Fruit fly (Drosophila melanogaster) whole organism, embryonic: Measurements from ENCODE around the gene RPA3.

Source experiments
- Ada2b ChIP-seq: fragments of 200-800 bp; sonication (Bioruptor generic); IDR thresholded peaks from 2 replicates; pipeline ENCODE4 v1.3.6; 2022; ENCODE audit warnings: missing biosample characterization, missing genetic modification characterization
- Atf-2 ChIP-seq: fragments of 200-800 bp; sonication (Bioruptor generic); optimal IDR thresholded peaks from 2 replicates; lab custom pipeline; 2016; ENCODE audit warnings: missing biosample characterization, missing genetic modification characterization
- C15 ChIP-seq: fragments of 200-800 bp; sonication (Bioruptor generic); IDR thresholded peaks from 3 replicates; pipeline ENCODE4 v1.3.6; 2022; ENCODE audit warnings: missing biosample characterization, missing genetic modification characterization
- CG10147 ChIP-seq: fragments of 200-800 bp; sonication (Bioruptor generic); optimal IDR thresholded peaks from 2 replicates; lab custom pipeline; 2019; ENCODE audit warnings: missing biosample characterization, mild to moderate bottlenecking, missing genetic modification characterization, moderate library complexity
- CG1024 ChIP-seq: fragments of 200-800 bp; sonication (Bioruptor generic); IDR thresholded peaks from 2 replicates; pipeline ENCODE4 v1.3.6; 2022; ENCODE audit warnings: missing biosample characterization, missing genetic modification characterization
- CG10462 ChIP-seq: fragments of 200-800 bp; sonication (Bioruptor generic); optimal IDR thresholded peaks from 2 replicates; lab custom pipeline; 2016; ENCODE audit warnings: missing biosample characterization, missing genetic modification characterization
- CG10565 ChIP-seq: fragments of 200-800 bp; sonication (Bioruptor generic); optimal IDR thresholded peaks from 3 replicates; lab custom pipeline; 2016; ENCODE audit warnings: missing biosample characterization, mild to moderate bottlenecking, missing genetic modification characterization
- CG11398 ChIP-seq: fragments of 200-800 bp; sonication (Bioruptor generic); optimal IDR thresholded peaks from 2 replicates; lab custom pipeline; 2016; ENCODE audit warnings: missing biosample characterization, missing genetic modification characterization
- CG13894 ChIP-seq: fragments of 200-800 bp; sonication (Bioruptor generic); optimal IDR thresholded peaks from 3 replicates; lab custom pipeline; 2018; ENCODE audit warnings: missing biosample characterization, mild to moderate bottlenecking, missing genetic modification characterization, moderate library complexity
- CG1603 ChIP-seq: fragments of 200-800 bp; sonication (Bioruptor generic); optimal IDR thresholded peaks from 2 replicates; lab custom pipeline; 2019; ENCODE audit warnings: missing biosample characterization, mild to moderate bottlenecking, missing genetic modification characterization, moderate library complexity
- CG17385 ChIP-seq: fragments of 200-800 bp; sonication (Bioruptor generic); optimal IDR thresholded peaks from 3 replicates; lab custom pipeline; 2018; ENCODE audit warnings: missing biosample characterization, mild to moderate bottlenecking, missing genetic modification characterization
- CG17612 ChIP-seq: fragments of 200-800 bp; sonication (Bioruptor generic); IDR thresholded peaks from 2 replicates; pipeline ENCODE4 v1.3.6; 2022; ENCODE audit warnings: missing biosample characterization, missing genetic modification characterization
- CG18476 ChIP-seq: fragments of 200-800 bp; sonication (Bioruptor generic); optimal IDR thresholded peaks from 2 replicates; lab custom pipeline; 2016; ENCODE audit warnings: missing biosample characterization, mild to moderate bottlenecking, missing genetic modification characterization
- CG3065 ChIP-seq: fragments of 200-800 bp; sonication (Bioruptor generic); optimal IDR thresholded peaks from 2 replicates; lab custom pipeline; 2016; ENCODE audit warnings: missing biosample characterization, missing genetic modification characterization
- CG31365 ChIP-seq: fragments of 200-800 bp; sonication (Bioruptor generic); optimal IDR thresholded peaks from 2 replicates; lab custom pipeline; 2018; ENCODE audit warnings: missing biosample characterization, mild to moderate bottlenecking, missing genetic modification characterization
- CG31441 ChIP-seq: fragments of 200-800 bp; sonication (Bioruptor generic); IDR thresholded peaks from 2 replicates; pipeline ENCODE4 v1.3.6; 2022; ENCODE audit warnings: missing biosample characterization, missing genetic modification characterization
- CG32772 ChIP-seq: fragments of 200-800 bp; sonication (Bioruptor generic); IDR thresholded peaks from 2 replicates; pipeline ENCODE4 v1.3.6; 2022; ENCODE audit warnings: missing biosample characterization, missing genetic modification characterization
- CG3726 ChIP-seq: fragments of 200-800 bp; sonication (Bioruptor generic); IDR thresholded peaks from 3 replicates; pipeline ENCODE4, ENCODE4 v1.3.6; 2022; ENCODE audit warnings: missing biosample characterization, missing genetic modification characterization
- CG5180 ChIP-seq: fragments of 200-800 bp; sonication (Bioruptor generic); optimal IDR thresholded peaks from 3 replicates; lab custom pipeline; 2017; ENCODE audit warnings: missing biosample characterization, missing genetic modification characterization, mild to moderate bottlenecking, moderate library complexity, missing genetic modification reagents
- CG6813 ChIP-seq: fragments of 200-800 bp; sonication (Bioruptor generic); optimal IDR thresholded peaks from 2 replicates; lab custom pipeline; 2017; ENCODE audit warnings: missing biosample characterization, missing genetic modification characterization, mild to moderate bottlenecking, moderate library complexity, missing genetic modification reagents
- CG7745 ChIP-seq: fragments of 200-800 bp; sonication (Bioruptor generic); optimal IDR thresholded peaks from 2 replicates; lab custom pipeline; 2018; ENCODE audit warnings: missing biosample characterization, mild to moderate bottlenecking, missing genetic modification characterization, moderate library complexity
- CG7987 ChIP-seq: fragments of 200-800 bp; sonication (Bioruptor generic); optimal IDR thresholded peaks from 2 replicates; lab custom pipeline; 2018; ENCODE audit warnings: missing biosample characterization, mild to moderate bottlenecking, missing genetic modification characterization, moderate library complexity
- CG8924 ChIP-seq: fragments of 200-800 bp; optimal IDR thresholded peaks from 3 replicates; lab custom pipeline; 2019; ENCODE audit warnings: missing biosample characterization, mild to moderate bottlenecking, missing genetic modification characterization, moderate library complexity
- Camta ChIP-seq: fragments of 200-800 bp; sonication (Bioruptor generic); optimal IDR thresholded peaks from 2 replicates; lab custom pipeline; 2016; ENCODE audit warnings: missing biosample characterization, missing genetic modification characterization
- D ChIP-seq, 2 experiments: fragments of 200-800 bp in 1 of 2; fragments of >200 bp in 1 of 2; sonication (Bioruptor generic) in 1 of 2; optimal IDR thresholded peaks; 2 replicates in 1 of 2; 3 replicates in 1 of 2; lab custom pipeline; 2017; ENCODE audit warnings: mild to moderate bottlenecking in 1 of 2, missing biosample characterization in 1 of 2, missing genetic modification characterization in 1 of 2, missing genetic modification reagents in 1 of 2
- Gsc ChIP-seq: fragments of 200-800 bp; sonication (Bioruptor generic); IDR thresholded peaks from 2 replicates; pipeline ENCODE4 v1.3.6; 2022; ENCODE audit warnings: missing biosample characterization, missing genetic modification characterization
- H15 ChIP-seq: fragments of 200-800 bp; sonication (Bioruptor generic); IDR thresholded peaks from 3 replicates; pipeline ENCODE4 v1.3.6; 2022; ENCODE audit warnings: missing biosample characterization, missing genetic modification characterization
- HHEX ChIP-seq: fragments of 200-800 bp; sonication (Bioruptor generic); optimal IDR thresholded peaks from 3 replicates; lab custom pipeline; 2017; ENCODE audit warnings: missing biosample characterization, mild to moderate bottlenecking, missing genetic modification characterization, missing genetic modification reagents
- HLH3B ChIP-seq: fragments of 200-800 bp; sonication (Bioruptor generic); IDR thresholded peaks from 2 replicates; pipeline ENCODE4 v1.3.6; 2022; ENCODE audit warnings: missing biosample characterization, missing genetic modification characterization
- Hr3 ChIP-seq: fragments of 200-800 bp; sonication (Bioruptor generic); optimal IDR thresholded peaks from 3 replicates; lab custom pipeline; 2016; ENCODE audit warnings: missing biosample characterization, missing genetic modification characterization
- Jarid2 ChIP-seq: fragments of 200-800 bp; sonication (Bioruptor generic); optimal IDR thresholded peaks from 3 replicates; lab custom pipeline; 2017; ENCODE audit warnings: mild to moderate bottlenecking, missing biosample characterization, missing genetic modification reagents, missing genetic modification characterization
- NFAT ChIP-seq: fragments of 200-800 bp; sonication (Bioruptor generic); IDR thresholded peaks from 2 replicates; pipeline ENCODE4 v1.3.6; 2022; ENCODE audit warnings: missing biosample characterization, missing genetic modification characterization
- Ptx1 ChIP-seq: fragments of 200-800 bp; sonication (Bioruptor generic); IDR thresholded peaks from 2 replicates; pipeline ENCODE4 v1.3.6; 2022; ENCODE audit warnings: missing biosample characterization, missing genetic modification characterization
- Side ChIP-seq: fragments of 200-800 bp; sonication (Bioruptor generic); optimal IDR thresholded peaks from 2 replicates; lab custom pipeline; 2016; ENCODE audit warnings: missing biosample characterization, missing genetic modification characterization
- Xrp1 ChIP-seq: fragments of 200-800 bp; sonication (Bioruptor generic); IDR thresholded peaks from 2 replicates; pipeline ENCODE4 v1.3.6; 2022; ENCODE audit warnings: missing biosample characterization, missing genetic modification characterization
- ash1 ChIP-seq: fragments of 200-800 bp; sonication (Bioruptor generic); optimal IDR thresholded peaks from 2 replicates; lab custom pipeline; 2018; ENCODE audit warnings: missing biosample characterization, mild to moderate bottlenecking, missing genetic modification characterization
- br ChIP-seq: fragments of >200 bp; optimal IDR thresholded peaks from 2 replicates; lab custom pipeline; 2017
- crc ChIP-seq: fragments of 200-800 bp; sonication (Bioruptor generic); optimal IDR thresholded peaks from 2 replicates; lab custom pipeline; 2016; ENCODE audit warnings: missing biosample characterization, missing genetic modification characterization
- dan ChIP-seq: fragments of 200-800 bp; sonication (Bioruptor generic); IDR thresholded peaks from 2 replicates; pipeline ENCODE4 v1.3.6; 2022; ENCODE audit warnings: missing biosample characterization, missing genetic modification characterization
- dimm ChIP-seq: fragments of 200-800 bp; sonication (Bioruptor generic); IDR thresholded peaks from 2 replicates; pipeline ENCODE4 v1.3.6; 2022; ENCODE audit warnings: missing biosample characterization, missing genetic modification characterization
- esg ChIP-seq: fragments of 200-800 bp; sonication (Bioruptor generic); conservative IDR thresholded peaks from 2 replicates; pipeline ENCODE4 v1.3.6; 2022; ENCODE audit warnings: missing biosample characterization, missing genetic modification characterization
- gcm ChIP-seq: fragments of 200-800 bp; sonication (Bioruptor generic); optimal IDR thresholded peaks from 2 replicates; lab custom pipeline; 2019; ENCODE audit warnings: missing biosample characterization, mild to moderate bottlenecking, missing genetic modification characterization, moderate library complexity
- gsb ChIP-seq: fragments of 200-800 bp; sonication (Bioruptor generic); IDR thresholded peaks from 2 replicates; pipeline ENCODE4 v1.3.6; 2022; ENCODE audit warnings: missing biosample characterization, missing genetic modification characterization
- hbn ChIP-seq: fragments of 200-800 bp; sonication (Bioruptor generic); IDR thresholded peaks from 2 replicates; pipeline ENCODE4 v1.3.6; 2022; ENCODE audit warnings: missing biosample characterization, missing genetic modification characterization; ENCODE audit not compliant: partially characterized antibody
- knrl ChIP-seq: fragments of 200-800 bp; sonication (Bioruptor generic); IDR thresholded peaks from 3 replicates; pipeline ENCODE4 v1.3.6; 2022; ENCODE audit warnings: missing biosample characterization, missing genetic modification characterization; ENCODE audit not compliant: partially characterized antibody
- lola ChIP-seq, 3 experiments: fragments of >200 bp in 2 of 3; fragments of 200-800 bp in 1 of 3; sonication (Bioruptor generic) in 1 of 3; optimal IDR thresholded peaks; 2 replicates each; lab custom pipeline; 2017 to 2019; ENCODE audit warnings: missing biosample characterization in 3 of 3, missing genetic modification characterization in 3 of 3, mild to moderate bottlenecking in 1 of 3, moderate library complexity in 1 of 3
- mirr ChIP-seq: fragments of 200-800 bp; sonication (Bioruptor generic); optimal IDR thresholded peaks from 3 replicates; lab custom pipeline; 2018; ENCODE audit warnings: missing biosample characterization, mild to moderate bottlenecking, missing genetic modification characterization
- onecut ChIP-seq: fragments of 200-800 bp; sonication (Bioruptor generic); IDR thresholded peaks from 2 replicates; pipeline ENCODE4 v1.3.6; 2022; ENCODE audit warnings: missing biosample characterization, missing genetic modification characterization
- pb ChIP-seq: fragments of 200-800 bp; sonication (Bioruptor generic); optimal IDR thresholded peaks from 3 replicates; lab custom pipeline; 2016; ENCODE audit warnings: missing biosample characterization, missing genetic modification characterization
- ranshi ChIP-seq: fragments of 200-800 bp; sonication (Bioruptor generic); IDR thresholded peaks from 2 replicates; pipeline ENCODE4 v1.3.6; 2022; ENCODE audit warnings: missing biosample characterization, missing genetic modification characterization
- sens ChIP-seq: fragments of 200-800 bp; sonication (Bioruptor generic); peaks from one replicate; lab custom pipeline; 2016; ENCODE audit warnings: missing biosample characterization, missing genetic modification characterization
- zen2 ChIP-seq: fragments of 200-800 bp; sonication (Bioruptor generic); IDR thresholded peaks from 3 replicates; pipeline ENCODE4 v1.3.6; 2022; ENCODE audit warnings: missing biosample characterization, missing genetic modification characterization; ENCODE audit not compliant: partially characterized antibody

The RPA3 gene

DNA sequence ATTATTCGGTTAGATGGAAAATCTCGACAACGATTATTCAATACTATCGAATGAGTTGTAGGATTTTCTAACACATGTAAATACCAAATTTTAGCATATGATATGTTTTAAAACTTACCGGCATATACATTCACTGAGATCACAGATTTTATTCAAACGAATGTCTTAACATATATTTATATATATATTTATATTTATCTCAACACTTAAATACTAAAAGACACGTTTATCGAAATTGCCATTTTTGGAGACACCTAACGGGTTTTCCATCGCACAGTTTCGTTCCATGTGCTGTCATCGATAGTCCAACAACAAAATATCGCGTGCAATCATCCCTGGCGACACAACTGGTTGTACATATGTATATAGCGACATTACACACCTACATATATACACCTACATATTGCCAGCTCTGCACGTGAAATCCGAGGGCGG, 4.0 kb downstream of the RPA3 start, which contains the start of the genes CG2247 and CG1703 (continued):
- TF ChIP-seq CG8924 (tag; lab: Kevin White, UChicago) (peak; percentile 54), mirr (GFP tag; lab: Kevin White, UChicago) (no peak), CG13894 (tag; lab: Kevin White, UChicago) (no peak), zen2 (GFP tag; lab: Robert Waterston, UW) (peak; percentile 37; the same call in 1 of the 3 replicates), CG7987 (no peak), onecut (GFP tag; lab: Robert Waterston, UW) (no peak), sens (GFP tag; lab: Kevin White, UChicago) (no peak), CG6813 (GFP tag; lab: Kevin White, UChicago) (no peak), H15 (GFP tag; lab: Robert Waterston, UW) (no peak), Camta (no peak), Gsc (GFP tag; lab: Robert Waterston, UW) (no peak), Xrp1 (GFP tag; lab: Robert Waterston, UW) (no peak), esg (GFP tag; lab: Robert Waterston, UW) (no peak), CG1603 (tag; lab: Kevin White, UChicago) (no peak), knrl (GFP tag; lab: Robert Waterston, UW) (peak; percentile 88), ash1 (GFP tag; lab: Kevin White, UChicago) (no peak), Side (GFP tag; lab: Kevin White, UChicago) (no peak), HLH3B (no peak), CG7745 (no peak), ranshi (GFP tag; lab: Robert Waterston, UW) (no peak), C15 (no peak), CG3065 (GFP tag; lab: Kevin White, UChicago) (no peak), CG1024 (GFP tag; lab: Robert Waterston, UW) (no peak), Hr3 (no peak), br (no peak), CG3726 (no peak), CG10462 (GFP tag; lab: Kevin White, UChicago) (no peak), CG5180 (GFP tag; lab: Kevin White, UChicago) (no peak), CG17612 (no peak), crc (GFP tag; lab: Kevin White, UChicago) (no peak), gcm (GFP tag; lab: Kevin White, UChicago) (no peak), Ptx1 (GFP tag; lab: Robert Waterston, UW) (no peak), CG10565 (GFP tag; lab: Kevin White, UChicago) (no peak), lola (GFP tag; optimal IDR thresholded peaks at IDR 0.05; lab: Kevin White, UChicago) (peak in 1 of 3 experiments; percentile 2), dimm (no peak), Jarid2 (GFP tag; lab: Kevin White, UChicago) (no peak), pb (GFP tag; lab: Kevin White, UChicago) (no peak), CG31365 (tag; lab: Kevin White, UChicago) (no peak), gsb (GFP tag; lab: Robert Waterston, UW) (no peak), Atf-2 (GFP tag; lab: Kevin White, UChicago) (no peak), D (optimal IDR thresholded peaks at IDR 0.05; lab: Kevin White, UChicago) (no peak), D (GFP tag; optimal IDR thresholded peaks at IDR 0.05; lab: Kevin White, UChicago) (no peak), NFAT (no peak), Ada2b (GFP tag; lab: Robert Waterston, UW) (no peak), CG10147 (GFP tag; lab: Kevin White, UChicago) (no peak), dan (GFP tag; lab: Robert Waterston, UW) (no peak), CG11398 (GFP tag; lab: Kevin White, UChicago) (no peak), hbn (peak; percentile 78), CG17385 (GFP tag; lab: Kevin White, UChicago) (no peak), CG18476 (GFP tag; lab: Kevin White, UChicago) (no peak), CG32772 (GFP tag; lab: Robert Waterston, UW) (no peak), CG31441 (GFP tag; lab: Robert Waterston, UW) (no peak), HHEX (GFP tag; lab: Kevin White, UChicago) (no peak)
